Worm (Caenorhabditis elegans) whole organism, L4/young adult: ENCODE data around the gene T09F5.20.

Experiments used
- dao-5 ChIP-seq: sonication (generic microtip); optimal IDR thresholded peaks from 2 replicates; lab custom pipeline; 2016; ENCODE audit warnings: missing genotype, missing genetic modification characterization, moderate library complexity, missing compliant biosample characterization
- him-1 ChIP-seq: sonication (generic microtip); optimal IDR thresholded peaks from 2 replicates; lab custom pipeline; 2016; ENCODE audit warnings: missing genotype, missing genetic modification reagents, missing genetic modification characterization, missing compliant biosample characterization

DNA sequence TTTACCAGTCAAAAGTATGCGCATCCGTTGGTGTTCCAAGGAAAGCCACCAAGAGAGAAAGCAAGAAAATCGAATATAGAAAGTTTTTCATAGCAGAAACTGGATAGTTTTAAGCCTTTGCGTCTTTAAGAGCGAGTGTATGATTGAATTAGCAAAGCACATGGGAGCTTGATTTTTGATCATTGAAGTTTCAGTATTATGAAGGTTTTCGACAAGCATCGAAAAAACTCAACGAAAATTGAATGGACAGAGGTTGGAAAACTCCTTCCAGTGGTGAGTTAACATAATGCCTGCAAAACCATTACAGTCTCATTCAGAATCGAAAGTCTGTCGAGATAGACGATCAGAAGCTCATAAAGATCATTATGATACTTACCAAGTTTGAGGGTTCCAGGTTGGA lies 46.2 kb upstream of the T09F5.20 start, which contains the start of gene Y75B12B.13:
- TF ChIP-seq him-1 (tag; lab: Kevin White, UChicago) (no peak), dao-5 (tag; lab: Kevin White, UChicago) (no peak)
